Fruit fly (Drosophila melanogaster): ENCODE data around the gene CG31391.
A peak's percentile ranks its signal among the peaks of the same experiment; 100 is the strongest.

The CG31391 gene

DNA sequence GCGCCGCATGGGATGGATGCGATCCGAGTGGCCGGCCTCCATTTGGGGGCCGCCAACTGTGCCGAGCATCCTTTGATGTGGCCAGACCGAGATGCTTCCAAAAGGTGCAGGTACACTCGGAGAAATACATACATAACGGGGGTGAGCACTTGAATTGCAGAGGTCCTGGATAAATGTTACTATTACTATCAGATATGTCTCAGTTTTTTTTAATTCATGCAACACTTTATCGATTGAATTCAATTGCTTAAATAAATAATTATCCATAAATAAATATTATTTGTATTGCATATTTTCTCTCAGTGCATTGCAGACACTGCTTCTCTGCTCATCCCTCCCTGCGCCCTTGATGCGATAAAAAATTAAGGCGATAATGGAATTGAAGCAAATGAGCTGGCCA, 43.8 kb downstream of the CG31391 start (continued):
- TF ChIP-seq CG12769 (tag; optimal IDR thresholded peaks at IDR 0.05) (no peak), Dbx (GFP tag; IDR thresholded peaks at IDR 0.05) (no peak), onecut (GFP tag; IDR thresholded peaks at IDR 0.05) (no peak), bsh (GFP tag; optimal IDR thresholded peaks at IDR 0.05) (peak; percentile 10 to 22), CG13123 (GFP tag; optimal IDR thresholded peaks at IDR 0.05) (no peak), row (GFP tag; IDR thresholded peaks at IDR 0.05) (0 out of 3 replicates have a peak, but pooled peaks have one; percentile 20), CG15073 (GFP tag; optimal IDR thresholded peaks at IDR 0.05) (no peak), CG2712 (tag; optimal IDR thresholded peaks at IDR 0.05) (peak; percentile 48), Nf-YB (GFP tag; optimal IDR thresholded peaks at IDR 0.05) (no peak), unpg (GFP tag; optimal IDR thresholded peaks at IDR 0.05) (peak; percentile 3), Gug (GFP tag; IDR thresholded peaks at IDR 0.05) (no peak), Spps (tag; optimal IDR thresholded peaks at IDR 0.05) (peak; percentile 7), CG2875 (GFP tag; optimal IDR thresholded peaks at IDR 0.05) (no peak), sens (GFP tag) (peak; percentile 45), CG5245 (GFP tag; optimal IDR thresholded peaks at IDR 0.05) (no peak), kah (GFP tag; optimal IDR thresholded peaks at IDR 0.05) (no peak), CG18262 (tag; optimal IDR thresholded peaks at IDR 0.05) (peak; percentile 37), jigr1 (GFP tag; IDR thresholded peaks at IDR 0.05) (no peak), seq (GFP tag; IDR thresholded peaks at IDR 0.05) (no peak), zen (tag; optimal IDR thresholded peaks at IDR 0.05) (peak; percentile 11), tll (GFP tag; optimal IDR thresholded peaks at IDR 0.05) (no peak), CG11504 (tag; optimal IDR thresholded peaks at IDR 0.05) (peak; percentile 13), slou (GFP tag; optimal IDR thresholded peaks at IDR 0.05) (no peak), CG14014 (GFP tag; IDR thresholded peaks at IDR 0.05) (no peak), MBD-R2 (GFP tag; IDR thresholded peaks at IDR 0.05) (no peak), vvl (GFP tag; IDR thresholded peaks at IDR 0.05) (peak; percentile 28; the same call in 1 of the 2 replicates), CG12391 (tag; optimal IDR thresholded peaks at IDR 0.05) (peak; percentile 5), dmrt11E (tag; optimal IDR thresholded peaks at IDR 0.05) (peak; percentile 60), Dp (GFP tag; optimal IDR thresholded peaks at IDR 0.05) (no peak), zf30C (GFP tag; optimal IDR thresholded peaks at IDR 0.05) (peak; percentile 34), phol (tag; optimal IDR thresholded peaks at IDR 0.05) (peak; percentile 29), CG14667 (GFP tag; IDR thresholded peaks at IDR 0.05) (no peak), gfzf (GFP tag; optimal IDR thresholded peaks at IDR 0.05) (no peak), lola (GFP tag; optimal IDR thresholded peaks at IDR 0.05) (peak in 1 of 3 experiments; percentile 27), crol (GFP tag; IDR thresholded peaks at IDR 0.05) (peak; percentile 20), gem (tag; optimal IDR thresholded peaks at IDR 0.05) (peak; percentile 42)

DNA sequence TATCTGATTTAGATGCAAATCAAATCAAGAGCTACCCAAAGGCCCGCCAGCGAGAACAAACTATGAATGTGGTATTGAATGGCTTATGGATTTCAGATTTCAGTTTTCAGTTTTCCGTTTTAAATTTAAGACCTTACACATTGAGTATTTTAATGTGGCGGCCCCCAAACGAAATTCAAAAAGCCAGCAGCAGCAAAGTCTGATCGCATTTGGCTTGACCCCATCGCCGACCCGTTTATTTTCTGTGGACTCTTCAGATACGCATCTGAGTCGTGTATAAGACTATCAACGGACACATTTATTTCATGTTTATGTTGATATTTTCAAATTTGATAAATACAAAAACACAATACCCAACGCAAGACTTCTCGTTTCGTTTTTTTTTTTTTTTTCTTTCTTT, 45.3 kb downstream of the CG31391 start:
- TF ChIP-seq chinmo (GFP tag; IDR thresholded peaks at IDR 0.05; ENCODE audit: partially characterized antibody) = peak; percentile 72; the same call in 1 of the 4 replicates
- TF ChIP-seq oc (tag; optimal IDR thresholded peaks at IDR 0.05) = peak; percentile 57
- no peak for TF ChIP-seq Ravus (GFP tag; IDR thresholded peaks at IDR 0.05)
- no peak for TF ChIP-seq CG17912 (GFP tag; optimal IDR thresholded peaks at IDR 0.05)
- TF ChIP-seq CG16815 (GFP tag; optimal IDR thresholded peaks at IDR 0.05) = no peak
- TF ChIP-seq CG1024 (GFP tag; IDR thresholded peaks at IDR 0.05) = no peak
- TF ChIP-seq vvl (GFP tag; IDR thresholded peaks at IDR 0.05) = peak; percentile 25; the same call in 1 of the 2 replicates
- TF ChIP-seq Hey (tag; optimal IDR thresholded peaks at IDR 0.05) = no peak
- TF ChIP-seq kni (GFP tag; optimal IDR thresholded peaks at IDR 0.05) = peak; percentile 84
- peak; percentile 35 for TF ChIP-seq sqz (GFP tag; optimal IDR thresholded peaks at IDR 0.05)
- peak; percentile 74 for TF ChIP-seq grn (GFP tag; optimal IDR thresholded peaks at IDR 0.05)
- TF ChIP-seq NfI (GFP tag; optimal IDR thresholded peaks at IDR 0.05) = no peak
- TF ChIP-seq cg (GFP tag; optimal IDR thresholded peaks at IDR 0.05) = no peak
- TF ChIP-seq abd-A (tag; optimal IDR thresholded peaks at IDR 0.05) = peak; percentile 78
- TF ChIP-seq Hr78 (GFP tag; optimal IDR thresholded peaks at IDR 0.05) = peak in 1 of 2 experiments; percentile 64

All from whole organism, embryonic.